Worm (Caenorhabditis elegans) whole organism, L2 larva: Measurements from ENCODE around the gene srv-7.

Experiments
- nhr-11 ChIP-seq: fragments of 150-350 bp; optimal IDR thresholded peaks from 2 replicates; lab custom pipeline; 2014; ENCODE audit warnings: missing biosample characterization, missing genetic modification characterization
- nhr-25 ChIP-seq: fragments of 150-350 bp; sonication (generic microtip); optimal IDR thresholded peaks from 3 replicates; lab custom pipeline; 2014; ENCODE audit warnings: missing biosample characterization, missing genetic modification characterization
- skn-1 ChIP-seq: sonication (generic microtip); optimal IDR thresholded peaks from 2 replicates; lab custom pipeline; 2017; ENCODE audit warnings: missing biosample characterization, missing genetic modification characterization
- snpc-4 ChIP-seq: fragments of 150-350 bp; optimal IDR thresholded peaks from 2 replicates; lab custom pipeline; 2014; ENCODE audit warnings: missing biosample characterization, missing genetic modification characterization
- unc-39 ChIP-seq: fragments of 150-350 bp; optimal IDR thresholded peaks from 2 replicates; lab custom pipeline; 2014; ENCODE audit warnings: missing biosample characterization, missing genetic modification characterization
- unc-55 ChIP-seq: fragments of 150-350 bp; sonication (generic microtip); optimal IDR thresholded peaks from 3 replicates; lab custom pipeline; 2014; ENCODE audit warnings: missing biosample characterization, missing genetic modification reagents, missing genetic modification characterization
- unc-62 ChIP-seq: fragments of 150-350 bp; optimal IDR thresholded peaks from 2 replicates; lab custom pipeline; 2014; ENCODE audit warnings: missing biosample characterization, missing genetic modification reagents, missing genetic modification characterization

ce11 chrX:5599224-5599623 is 48.6 kb downstream of the srv-7 start, which contains the start of gene sulp-2:
- TF ChIP-seq nhr-25 (tag; lab: Kevin White, UChicago) (no peak), snpc-4 (no peak), unc-39 (no peak), unc-55 (no peak), nhr-11 (no peak), skn-1 (no peak), unc-62 (GFP tag; lab: Kevin White, UChicago) (no peak)
